Fruit fly (Drosophila melanogaster) whole organism, prepupa: Measurements from ENCODE around the gene Plc21C.

Experiments
- Blimp-1 ChIP-seq: fragments of 200-800 bp; sonication (Bioruptor generic); optimal IDR thresholded peaks from 3 replicates; lab custom pipeline; 2017; ENCODE audit warnings: missing biosample characterization, missing genetic modification characterization, mild to moderate bottlenecking, moderate library complexity, missing genetic modification reagents
- CG10631 ChIP-seq: fragments of 200-800 bp; sonication (Bioruptor generic); optimal IDR thresholded peaks from 2 replicates; lab custom pipeline; 2016; ENCODE audit warnings: missing biosample characterization, missing genetic modification characterization
- CG10669 ChIP-seq: fragments of 200-800 bp; sonication (Bioruptor generic); optimal IDR thresholded peaks from 3 replicates; lab custom pipeline; 2018; ENCODE audit warnings: missing biosample characterization, mild to moderate bottlenecking, missing genetic modification characterization, moderate library complexity
- CG1621 ChIP-seq: fragments of 200-800 bp; sonication (Bioruptor generic); optimal IDR thresholded peaks from 3 replicates; lab custom pipeline; 2018; ENCODE audit warnings: missing biosample characterization, mild to moderate bottlenecking, missing genetic modification characterization
- CG16779 ChIP-seq: fragments of 200-800 bp; sonication (Bioruptor generic); optimal IDR thresholded peaks from 3 replicates; lab custom pipeline; 2017; ENCODE audit warnings: missing biosample characterization, mild to moderate bottlenecking, missing genetic modification characterization
- CG3032 ChIP-seq: fragments of 200-800 bp; optimal IDR thresholded peaks from 2 replicates; lab custom pipeline; 2019; ENCODE audit warnings: missing biosample characterization, mild to moderate bottlenecking, missing genetic modification characterization, moderate library complexity
- CG31627 ChIP-seq: fragments of 200-800 bp; sonication (Bioruptor generic); optimal IDR thresholded peaks from 3 replicates; lab custom pipeline; 2016; ENCODE audit warnings: missing biosample characterization, missing genetic modification characterization
- CG32006 ChIP-seq: fragments of 200-800 bp; sonication (Bioruptor generic); optimal IDR thresholded peaks from 3 replicates; lab custom pipeline; 2017; ENCODE audit warnings: missing biosample characterization, mild to moderate bottlenecking, missing genetic modification characterization
- CG34406 ChIP-seq: fragments of 200-800 bp; sonication (Bioruptor generic); optimal IDR thresholded peaks from 3 replicates; lab custom pipeline; 2016; ENCODE audit warnings: missing biosample characterization, missing genetic modification characterization
- CG3919 ChIP-seq: fragments of 200-800 bp; sonication (Bioruptor generic); optimal IDR thresholded peaks from 3 replicates; lab custom pipeline; 2016; ENCODE audit warnings: missing biosample characterization, missing genetic modification characterization
- CG6163 ChIP-seq: fragments of 200-800 bp; sonication (Bioruptor generic); IDR thresholded peaks from 3 replicates; pipeline ENCODE4 v1.3.6; 2022; ENCODE audit warnings: missing biosample characterization, missing genetic modification characterization
- CG6792 ChIP-seq: fragments of 200-800 bp; sonication (Bioruptor generic); optimal IDR thresholded peaks from 3 replicates; lab custom pipeline; 2016; ENCODE audit warnings: missing biosample characterization, missing genetic modification characterization
- CG6854 ChIP-seq: fragments of 200-800 bp; sonication (Bioruptor generic); optimal IDR thresholded peaks from 2 replicates; lab custom pipeline; 2017; ENCODE audit warnings: missing biosample characterization, mild to moderate bottlenecking, missing genetic modification characterization
- CG7368 ChIP-seq: fragments of 200-800 bp; sonication (Bioruptor generic); optimal IDR thresholded peaks from 3 replicates; lab custom pipeline; 2016; ENCODE audit warnings: missing biosample characterization, missing genetic modification characterization
- CG8319 ChIP-seq: fragments of 200-800 bp; sonication (Bioruptor generic); optimal IDR thresholded peaks from 3 replicates; lab custom pipeline; 2016; ENCODE audit warnings: missing biosample characterization, missing genetic modification characterization
- CG8632 ChIP-seq: fragments of 200-800 bp; sonication (Bioruptor generic); optimal IDR thresholded peaks from 3 replicates; lab custom pipeline; 2016; ENCODE audit warnings: missing biosample characterization, missing genetic modification characterization
- CG9139 ChIP-seq: fragments of 200-800 bp; sonication (Bioruptor generic); optimal IDR thresholded peaks from 3 replicates; lab custom pipeline; 2017; ENCODE audit warnings: missing biosample characterization, mild to moderate bottlenecking, missing genetic modification characterization
- Eip75B ChIP-seq: fragments of 200-800 bp; sonication (Bioruptor generic); optimal IDR thresholded peaks from 3 replicates; lab custom pipeline; 2016; ENCODE audit warnings: missing biosample characterization, missing genetic modification characterization
- Eip78C ChIP-seq: fragments of 200-800 bp; sonication (Bioruptor generic); peaks from one replicate; lab custom pipeline; 2016; ENCODE audit warnings: missing biosample characterization, missing genetic modification characterization
- Eip93F ChIP-seq: fragments of 200-800 bp; sonication (Bioruptor generic); optimal IDR thresholded peaks from 2 replicates; lab custom pipeline; 2016; ENCODE audit warnings: missing biosample characterization, mild to moderate bottlenecking, missing genetic modification characterization
- Ets21C ChIP-seq: fragments of 200-800 bp; sonication (Bioruptor generic); optimal IDR thresholded peaks from 3 replicates; lab custom pipeline; 2016; ENCODE audit warnings: missing biosample characterization, missing genetic modification characterization
- Ets96B ChIP-seq: fragments of 200-800 bp; optimal IDR thresholded peaks from 2 replicates; lab custom pipeline; 2019; ENCODE audit warnings: missing biosample characterization, mild to moderate bottlenecking, missing genetic modification characterization, moderate library complexity
- Hr39 ChIP-seq: fragments of 200-800 bp; sonication (Bioruptor generic); optimal IDR thresholded peaks from 2 replicates; lab custom pipeline; 2016; ENCODE audit warnings: missing biosample characterization, missing genetic modification characterization
- Lpt ChIP-seq: fragments of 200-800 bp; sonication (Bioruptor generic); optimal IDR thresholded peaks from 3 replicates; lab custom pipeline; 2016; ENCODE audit warnings: missing biosample characterization, missing genetic modification characterization
- Met ChIP-seq: fragments of 200-800 bp; sonication (Bioruptor generic); optimal IDR thresholded peaks from 3 replicates; lab custom pipeline; 2016; ENCODE audit warnings: missing biosample characterization, missing genetic modification characterization
- OdsH ChIP-seq: fragments of 200-800 bp; sonication (Bioruptor generic); optimal IDR thresholded peaks from 3 replicates; lab custom pipeline; 2016; ENCODE audit warnings: missing biosample characterization, missing genetic modification characterization
- Smox ChIP-seq: fragments of 200-800 bp; sonication (Bioruptor generic); optimal IDR thresholded peaks from 3 replicates; lab custom pipeline; 2016; ENCODE audit warnings: missing biosample characterization, missing genetic modification characterization
- Sox14 ChIP-seq: fragments of 200-800 bp; sonication (Bioruptor generic); optimal IDR thresholded peaks from 3 replicates; lab custom pipeline; 2016; ENCODE audit warnings: missing biosample characterization, missing genetic modification characterization
- achi ChIP-seq: fragments of 200-800 bp; sonication (Bioruptor generic); optimal IDR thresholded peaks from 3 replicates; lab custom pipeline; 2016; ENCODE audit warnings: missing biosample characterization, missing genetic modification characterization
- acj6 ChIP-seq: fragments of 200-800 bp; sonication (Bioruptor generic); optimal IDR thresholded peaks from 3 replicates; lab custom pipeline; 2016; ENCODE audit warnings: missing biosample characterization, missing genetic modification characterization
- cyc ChIP-seq: fragments of 200-800 bp; sonication (Bioruptor generic); optimal IDR thresholded peaks from 3 replicates; lab custom pipeline; 2016; ENCODE audit warnings: missing biosample characterization, missing genetic modification characterization
- dac ChIP-seq: fragments of 200-800 bp; sonication (Bioruptor generic); optimal IDR thresholded peaks from 2 replicates; lab custom pipeline; 2017; ENCODE audit warnings: missing biosample characterization, mild to moderate bottlenecking, missing genetic modification characterization
- dsx ChIP-seq: fragments of 200-800 bp; optimal IDR thresholded peaks from 3 replicates; lab custom pipeline; 2019; ENCODE audit warnings: missing biosample characterization, mild to moderate bottlenecking, missing genetic modification characterization, moderate library complexity; ENCODE audit not compliant: poor library complexity, severe bottlenecking
- eg ChIP-seq: fragments of 200-800 bp; sonication (Bioruptor generic); IDR thresholded peaks from 3 replicates; pipeline ENCODE4 v1.3.6; 2022; ENCODE audit warnings: missing biosample characterization, missing genetic modification characterization
- esn ChIP-seq: fragments of 200-800 bp; sonication (Bioruptor generic); optimal IDR thresholded peaks from 2 replicates; lab custom pipeline; 2016; ENCODE audit warnings: missing biosample characterization, mild to moderate bottlenecking, missing genetic modification characterization, moderate library complexity
- fd59A ChIP-seq: fragments of 200-800 bp; sonication (Bioruptor generic); optimal IDR thresholded peaks from 2 replicates; lab custom pipeline; 2017; ENCODE audit warnings: missing biosample characterization, mild to moderate bottlenecking, missing genetic modification characterization, missing genetic modification reagents
- fd85E ChIP-seq: fragments of 200-800 bp; sonication (Bioruptor generic); optimal IDR thresholded peaks from 3 replicates; lab custom pipeline; 2016; ENCODE audit warnings: missing biosample characterization, missing genetic modification characterization
- fkh ChIP-seq: fragments of 200-800 bp; sonication (Bioruptor generic); optimal IDR thresholded peaks from 3 replicates; lab custom pipeline; 2017; ENCODE audit warnings: missing biosample characterization, mild to moderate bottlenecking, missing genetic modification characterization, moderate library complexity
- lz ChIP-seq: fragments of 200-800 bp; sonication (Bioruptor generic); optimal IDR thresholded peaks from 3 replicates; lab custom pipeline; 2016; ENCODE audit warnings: missing biosample characterization, missing genetic modification characterization
- pdm3 ChIP-seq: fragments of 200-800 bp; sonication (Bioruptor generic); optimal IDR thresholded peaks from 3 replicates; lab custom pipeline; 2016; ENCODE audit warnings: missing biosample characterization, missing genetic modification characterization
- salr ChIP-seq, 2 experiments: fragments of 200-800 bp; sonication (Bioruptor generic); optimal IDR thresholded peaks; 3 replicates each; lab custom pipeline; 2016 to 2018; ENCODE audit warnings: missing biosample characterization in 2 of 2, missing genetic modification characterization in 2 of 2, mild to moderate bottlenecking in 1 of 2
- ss ChIP-seq, 2 experiments: fragments of 200-800 bp; sonication (Bioruptor generic); optimal IDR thresholded peaks; 2 replicates in 1 of 2; 3 replicates in 1 of 2; lab custom pipeline; 2017 to 2018; ENCODE audit warnings: mild to moderate bottlenecking in 2 of 2, missing biosample characterization in 2 of 2, missing genetic modification characterization in 2 of 2, moderate library complexity in 1 of 2
- svp ChIP-seq: fragments of 200-800 bp; sonication (Bioruptor generic); peaks from one replicate; lab custom pipeline; 2016; ENCODE audit warnings: missing biosample characterization, missing genetic modification characterization
- topi ChIP-seq: fragments of 200-800 bp; sonication (Bioruptor generic); optimal IDR thresholded peaks from 3 replicates; lab custom pipeline; 2016; ENCODE audit warnings: missing biosample characterization, missing genetic modification characterization

The Plc21C gene

DNA sequence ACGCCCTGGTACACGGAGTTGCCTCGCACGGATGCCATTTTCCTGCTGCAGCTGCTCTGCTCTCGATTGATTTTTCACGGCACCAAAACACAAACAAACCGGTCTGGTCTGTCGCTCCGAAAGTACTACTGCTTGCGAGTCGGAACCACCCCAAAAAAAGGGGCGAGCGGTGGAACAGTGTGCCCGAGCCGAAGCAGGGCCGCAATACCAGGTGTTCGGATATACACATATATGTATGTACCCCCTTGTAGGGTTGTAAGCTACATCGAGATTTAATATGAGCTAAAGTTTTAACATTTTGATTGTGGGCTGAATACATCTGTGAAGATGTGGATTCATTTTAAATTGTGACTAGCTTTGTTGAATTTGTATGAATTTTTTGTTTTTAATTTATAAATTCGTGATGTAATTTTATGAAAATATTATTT lies 20.1 kb upstream of the Plc21C start:
- peak; percentile 31 for TF ChIP-seq Ets96B (tag; lab: Kevin White, UChicago)
- peak; percentile 53 for TF ChIP-seq acj6 (GFP tag; lab: Kevin White, UChicago)
- TF ChIP-seq CG6792 (GFP tag; lab: Kevin White, UChicago) = no peak
- TF ChIP-seq CG10669 (GFP tag; lab: Kevin White, UChicago) = peak; percentile 8
- TF ChIP-seq Ets21C = peak; percentile 28
- peak; percentile 27 for TF ChIP-seq CG8632
- TF ChIP-seq Eip78C (GFP tag; lab: Kevin White, UChicago) = peak; percentile 78
- TF ChIP-seq CG7368 (GFP tag; lab: Kevin White, UChicago) = no peak
- peak; percentile 52 for TF ChIP-seq CG31627 (GFP tag; lab: Kevin White, UChicago)
- peak; percentile 27 for TF ChIP-seq svp (GFP tag; lab: Kevin White, UChicago)
- peak; percentile 42 for TF ChIP-seq CG9139 (GFP tag; lab: Kevin White, UChicago)
- TF ChIP-seq dsx (GFP tag; lab: Kevin White, UChicago) = peak; percentile 43
- TF ChIP-seq Eip93F (GFP tag; lab: Kevin White, UChicago) = no peak
- peak; percentile 17 for TF ChIP-seq CG3032
- TF ChIP-seq fkh (GFP tag; lab: Kevin White, UChicago) = peak; percentile 6
- TF ChIP-seq fd85E (GFP tag; lab: Kevin White, UChicago) = no peak
- TF ChIP-seq CG16779 (tag; lab: Kevin White, UChicago) = no peak
- TF ChIP-seq Lpt (GFP tag; lab: Kevin White, UChicago) = no peak
- peak; percentile 60 for TF ChIP-seq CG6854 (GFP tag; lab: Kevin White, UChicago)
- TF ChIP-seq lz = peak; percentile 48
- TF ChIP-seq ss (GFP tag; optimal IDR thresholded peaks at IDR 0.05; lab: Kevin White, UChicago) = no peak
- TF ChIP-seq Eip75B (GFP tag; lab: Kevin White, UChicago) = peak; percentile 56
- peak; percentile 1 for TF ChIP-seq Blimp-1 (GFP tag; lab: Kevin White, UChicago)
- TF ChIP-seq esn (GFP tag; lab: Kevin White, UChicago) = peak; percentile 61
- no peak for TF ChIP-seq fd59A (GFP tag; lab: Kevin White, UChicago)
- TF ChIP-seq CG6163 (GFP tag; lab: Robert Waterston, UW) = peak; percentile 66; the same call in 2 of the 3 replicates
- peak; percentile 28 for TF ChIP-seq CG1621 (tag; lab: Kevin White, UChicago)
- peak; percentile 6 for TF ChIP-seq CG32006
- TF ChIP-seq CG34406 (GFP tag; lab: Kevin White, UChicago) = peak; percentile 35
- peak; percentile 39 for TF ChIP-seq cyc (GFP tag; lab: Kevin White, UChicago)
- peak; percentile 59 for TF ChIP-seq CG3919
- TF ChIP-seq OdsH = peak; percentile 42
- no peak for TF ChIP-seq dac (GFP tag; lab: Kevin White, UChicago)
- peak; percentile 71 for TF ChIP-seq eg (GFP tag; lab: Robert Waterston, UW)
- no peak for TF ChIP-seq CG8319 (GFP tag; lab: Kevin White, UChicago)
- TF ChIP-seq topi (GFP tag; lab: Kevin White, UChicago) = peak; percentile 45
- TF ChIP-seq CG10631 (GFP tag; lab: Kevin White, UChicago) = peak; percentile 60
- TF ChIP-seq Met (GFP tag; lab: Kevin White, UChicago) = peak; percentile 65
- peak; percentile 47 for TF ChIP-seq pdm3 (GFP tag; lab: Kevin White, UChicago)
- TF ChIP-seq Hr39 (GFP tag; lab: Kevin White, UChicago) = peak; percentile 20
- peak; percentile 47 for TF ChIP-seq achi (GFP tag; lab: Kevin White, UChicago)
- TF ChIP-seq Sox14 (GFP tag; lab: Kevin White, UChicago) = peak; percentile 64
- TF ChIP-seq Smox = no peak
- TF ChIP-seq salr (GFP tag; optimal IDR thresholded peaks at IDR 0.05; lab: Kevin White, UChicago) = peak in 1 of 2 experiments; percentile 17
- TF ChIP-seq, all 60 proteins: peak for 33
